Worm (Caenorhabditis elegans) whole organism, early embryonic: ENCODE data around the gene srg-60.

Experiments
- aly-1 ChIP-seq: sonication (generic microtip); optimal IDR thresholded peaks from 2 replicates; lab custom pipeline; 2016; ENCODE audit warnings: missing genetic modification characterization, missing compliant biosample characterization
- ama-1 ChIP-seq: fragments of 150-350 bp; optimal IDR thresholded peaks from 2 replicates; lab custom pipeline; 2014
- ceh-13 ChIP-seq: fragments of 200-800 bp; sonication (Bioruptor generic); optimal IDR thresholded peaks from 2 replicates; lab custom pipeline; 2018; ENCODE audit warnings: mild to moderate bottlenecking, missing genetic modification characterization, missing compliant biosample characterization
- flt-1 ChIP-seq: fragments of 200-800 bp; sonication (Bioruptor generic); IDR thresholded peaks from 2 replicates; pipeline ENCODE4 v1.3.6; 2022; ENCODE audit warnings: missing genetic modification characterization, missing compliant biosample characterization
- hmg-4 ChIP-seq: fragments of 200-800 bp; sonication (Bioruptor generic); optimal IDR thresholded peaks from 2 replicates; lab custom pipeline; 2018; ENCODE audit warnings: mild to moderate bottlenecking, missing genetic modification characterization, missing compliant biosample characterization
- hnd-1 ChIP-seq: sonication (generic microtip); optimal IDR thresholded peaks from 2 replicates; lab custom pipeline; 2016; ENCODE audit warnings: missing genetic modification characterization, missing compliant biosample characterization
- pes-1 ChIP-seq: fragments of 200-800 bp; sonication (Bioruptor generic); IDR thresholded peaks from 2 replicates; pipeline ENCODE4 v1.3.6; 2022; ENCODE audit warnings: missing genetic modification reagents, missing genetic modification characterization, missing compliant biosample characterization
- tbx-11 ChIP-seq: fragments of 200-800 bp; sonication (Bioruptor generic); IDR thresholded peaks from 2 replicates; pipeline ENCODE4 v1.3.6; 2022; ENCODE audit warnings: missing genetic modification characterization, missing compliant biosample characterization
- tbx-37 ChIP-seq: fragments of 200-800 bp; sonication (Bioruptor generic); conservative IDR thresholded peaks from 2 replicates; pipeline ENCODE4 v1.3.6; 2022; ENCODE audit warnings: missing genetic modification reagents, missing genetic modification characterization, missing compliant biosample characterization

- TF ChIP-seq tbx-11 (GFP tag; lab: Robert Waterston, UW) (no peak), ama-1 (lab: Kevin White, UChicago) (no peak), tbx-37 (GFP tag; lab: Robert Waterston, UW) (no peak), pes-1 (GFP tag; lab: Robert Waterston, UW) (no peak), flt-1 (GFP tag; lab: Robert Waterston, UW) (no peak), ceh-13 (GFP tag; lab: Kevin White, UChicago) (no peak), aly-1 (tag; lab: Kevin White, UChicago) (no peak), hnd-1 (tag; lab: Kevin White, UChicago) (no peak), hmg-4 (no peak)
Measured at ce11 chrV:2771560-2771959, 49.1 kb upstream of the srg-60 start, which contains the start of gene srh-56.
